Fruit fly (Drosophila melanogaster) whole organism, pupa: ENCODE results near the gene dnd.

ENCODE experiments used
- CG10348 ChIP-seq: fragments of 200-800 bp; sonication (Bioruptor generic); IDR thresholded peaks from 2 replicates; pipeline ENCODE4 v1.3.6; 2022; ENCODE audit warnings: missing biosample characterization, missing genetic modification characterization
- CG12605 ChIP-seq: fragments of 200-800 bp; sonication (Bioruptor generic); IDR thresholded peaks from 2 replicates; pipeline ENCODE4 v1.3.6; 2022; ENCODE audit warnings: missing biosample characterization, missing genetic modification characterization
- CG13204 ChIP-seq: fragments of 200-800 bp; sonication (Bioruptor generic); optimal IDR thresholded peaks from 2 replicates; lab custom pipeline; 2018; ENCODE audit warnings: missing biosample characterization, mild to moderate bottlenecking, missing genetic modification characterization, moderate library complexity
- CG14655 ChIP-seq: fragments of 200-800 bp; sonication (Bioruptor generic); optimal IDR thresholded peaks from 3 replicates; lab custom pipeline; 2017; ENCODE audit warnings: mild to moderate bottlenecking, missing biosample characterization, missing genetic modification reagents, missing genetic modification characterization
- CG15710 ChIP-seq: fragments of 200-800 bp; sonication (Bioruptor generic); optimal IDR thresholded peaks from 2 replicates; lab custom pipeline; 2018; ENCODE audit warnings: missing biosample characterization, mild to moderate bottlenecking, missing genetic modification characterization, moderate library complexity
- CG17806 ChIP-seq: fragments of 200-800 bp; sonication (Bioruptor generic); optimal IDR thresholded peaks from 2 replicates; lab custom pipeline; 2018; ENCODE audit warnings: missing biosample characterization, mild to moderate bottlenecking, missing genetic modification characterization, moderate library complexity
- CG32121 ChIP-seq: fragments of 200-800 bp; sonication (Bioruptor generic); IDR thresholded peaks from 2 replicates; pipeline ENCODE4 v1.3.6; 2022; ENCODE audit warnings: missing biosample characterization, missing genetic modification characterization
- CG34367 ChIP-seq: fragments of 200-800 bp; sonication (Bioruptor generic); optimal IDR thresholded peaks from 2 replicates; lab custom pipeline; 2018; ENCODE audit warnings: missing biosample characterization, mild to moderate bottlenecking, missing genetic modification characterization
- CG4496 ChIP-seq: fragments of 200-800 bp; sonication (Bioruptor generic); IDR thresholded peaks from 3 replicates; pipeline ENCODE4 v1.3.6; 2022; ENCODE audit warnings: missing biosample characterization, missing genetic modification characterization
- CG8159 ChIP-seq: fragments of 200-800 bp; sonication (Bioruptor generic); optimal IDR thresholded peaks from 3 replicates; lab custom pipeline; 2018; ENCODE audit warnings: missing biosample characterization, mild to moderate bottlenecking, missing genetic modification characterization, moderate library complexity
- CG8301 ChIP-seq: fragments of 200-800 bp; sonication (Bioruptor generic); optimal IDR thresholded peaks from 2 replicates; lab custom pipeline; 2018; ENCODE audit warnings: missing biosample characterization, mild to moderate bottlenecking, missing genetic modification characterization
- CG9948 ChIP-seq: fragments of 200-800 bp; sonication (Bioruptor generic); optimal IDR thresholded peaks from 2 replicates; lab custom pipeline; 2018; ENCODE audit warnings: missing biosample characterization, mild to moderate bottlenecking, missing genetic modification characterization, moderate library complexity
- D1 ChIP-seq: fragments of 200-800 bp; sonication (Bioruptor generic); optimal IDR thresholded peaks from 2 replicates; lab custom pipeline; 2018; ENCODE audit warnings: missing biosample characterization, mild to moderate bottlenecking, missing genetic modification characterization, moderate library complexity
- EcR ChIP-seq: fragments of 200-800 bp; sonication (Bioruptor generic); optimal IDR thresholded peaks from 3 replicates; lab custom pipeline; 2019; ENCODE audit warnings: missing biosample characterization, missing genetic modification characterization, mild to moderate bottlenecking, moderate library complexity, missing genetic modification reagents
- Ets98B ChIP-seq: fragments of 200-800 bp; sonication (Bioruptor generic); IDR thresholded peaks from 2 replicates; pipeline ENCODE4 v1.3.6; 2022; ENCODE audit warnings: missing biosample characterization, missing genetic modification characterization
- Pif1A ChIP-seq: fragments of 200-800 bp; sonication (Bioruptor generic); optimal IDR thresholded peaks from 3 replicates; lab custom pipeline; 2016; ENCODE audit warnings: missing biosample characterization, missing genetic modification characterization
- Pif1B ChIP-seq: fragments of 200-800 bp; sonication (Bioruptor generic); optimal IDR thresholded peaks from 3 replicates; lab custom pipeline; 2016; ENCODE audit warnings: missing biosample characterization, missing genetic modification characterization
- Snoo ChIP-seq: fragments of 200-800 bp; sonication (Bioruptor generic); optimal IDR thresholded peaks from 3 replicates; lab custom pipeline; 2017; ENCODE audit warnings: missing biosample characterization, mild to moderate bottlenecking, missing genetic modification characterization, inconsistent platforms
- fd96Ca ChIP-seq: fragments of 200-800 bp; sonication (Bioruptor generic); IDR thresholded peaks from 3 replicates; pipeline ENCODE4 v1.3.6; 2022; ENCODE audit warnings: missing biosample characterization, missing genetic modification characterization
- gl ChIP-seq: fragments of 200-800 bp; sonication (Bioruptor generic); optimal IDR thresholded peaks from 2 replicates; lab custom pipeline; 2018; ENCODE audit warnings: missing biosample characterization, mild to moderate bottlenecking, missing genetic modification characterization
- rn ChIP-seq: fragments of 200-800 bp; sonication (Bioruptor generic); IDR thresholded peaks from 2 replicates; pipeline ENCODE4 v1.3.6; 2022; ENCODE audit warnings: missing biosample characterization, missing genetic modification characterization

dnd gene

dm6 chr3R:21863817-21864384 is 23.3 kb downstream of the dnd start:
- TF ChIP-seq fd96Ca (no peak), EcR (GFP tag; lab: Kevin White, UChicago) (no peak), CG32121 (0 out of 2 replicates have a peak, but pooled peaks have one; percentile 23), CG14655 (GFP tag; lab: Kevin White, UChicago) (peak; percentile 16), gl (tag; lab: Kevin White, UChicago) (no peak), Snoo (tag; lab: Kevin White, UChicago) (no peak), Pif1B (GFP tag; lab: Kevin White, UChicago) (no peak), CG10348 (GFP tag; lab: Robert Waterston, UW) (no peak)

- no peak for TF ChIP-seq CG32121
- TF ChIP-seq CG17806, result no peak
- peak; percentile 41 for TF ChIP-seq CG14655 (GFP tag; lab: Kevin White, UChicago)
Measured at dm6 chr3R:21862868-21863267, 24.3 kb downstream of the dnd start.

- TF ChIP-seq CG17806 (peak; percentile 21), CG34367 (tag; lab: Kevin White, UChicago) (no peak), CG14655 (GFP tag; lab: Kevin White, UChicago) (peak; percentile 85), CG13204 (GFP tag; lab: Kevin White, UChicago) (no peak), EcR (GFP tag; lab: Kevin White, UChicago) (no peak), rn (GFP tag; lab: Robert Waterston, UW) (peak; percentile 79), CG12605 (peak; percentile 86), Pif1A (GFP tag; lab: Kevin White, UChicago) (peak; percentile 73), Snoo (tag; lab: Kevin White, UChicago) (no peak), Pif1B (GFP tag; lab: Kevin White, UChicago) (peak; percentile 41), D1 (tag; lab: Kevin White, UChicago) (no peak), CG8301 (tag; lab: Kevin White, UChicago) (peak; percentile 91), CG9948 (peak; percentile 16), CG8159 (tag; lab: Kevin White, UChicago) (peak; percentile 8), fd96Ca (no peak; the same call in none of the 3 replicates), CG15710 (tag; lab: Kevin White, UChicago) (no peak), gl (tag; lab: Kevin White, UChicago) (no peak), Ets98B (peak; percentile 94), CG4496 (GFP tag; lab: Robert Waterston, UW) (peak; percentile 94), CG32121 (peak; percentile 93), CG10348 (GFP tag; lab: Robert Waterston, UW) (peak; percentile 78)
Measured at dm6 chr3R:21862137-21862850, 24.9 kb downstream of the dnd start.

dm6 chr3R:21859509-21859908 is 27.6 kb downstream of the dnd start:
- TF ChIP-seq CG13204 (GFP tag; lab: Kevin White, UChicago) (peak; percentile 61), Snoo (tag; lab: Kevin White, UChicago) (peak; percentile 93), D1 (tag; lab: Kevin White, UChicago) (no peak), CG12605 (0 out of 2 replicates have a peak, but pooled peaks have one; percentile 58), gl (tag; lab: Kevin White, UChicago) (peak; percentile 28), CG10348 (GFP tag; lab: Robert Waterston, UW) (no peak), fd96Ca (0 out of 3 replicates have a peak, but pooled peaks have one; percentile 29), CG17806 (peak; percentile 66), CG9948 (peak; percentile 74), CG4496 (GFP tag; lab: Robert Waterston, UW) (peak; percentile 82), CG34367 (tag; lab: Kevin White, UChicago) (peak; percentile 70), EcR (GFP tag; lab: Kevin White, UChicago) (peak; percentile 0), CG8159 (tag; lab: Kevin White, UChicago) (peak; percentile 85), Pif1B (GFP tag; lab: Kevin White, UChicago) (peak; percentile 83), Ets98B (peak; percentile 71), CG15710 (tag; lab: Kevin White, UChicago) (peak; percentile 84), Pif1A (GFP tag; lab: Kevin White, UChicago) (peak; percentile 87), CG8301 (tag; lab: Kevin White, UChicago) (peak; percentile 80), CG14655 (GFP tag; lab: Kevin White, UChicago) (peak; percentile 72), CG32121 (peak; percentile 48; the same call in 1 of the 2 replicates), rn (GFP tag; lab: Robert Waterston, UW) (peak; percentile 68; the same call in 1 of the 2 replicates)

- TF ChIP-seq D1 (tag; lab: Kevin White, UChicago), result no peak
- no peak for TF ChIP-seq fd96Ca
- peak; percentile 8 for TF ChIP-seq CG9948
- TF ChIP-seq CG13204 (GFP tag; lab: Kevin White, UChicago), result no peak
Measured at dm6 chr3R:21858290-21858875, 28.8 kb downstream of the dnd start.

dm6 chr3R:21857509-21857908 is 29.6 kb downstream of the dnd start:
- peak; percentile 0 for TF ChIP-seq CG14655 (GFP tag; lab: Kevin White, UChicago)
- peak; percentile 30 for TF ChIP-seq CG8159 (tag; lab: Kevin White, UChicago)
- no peak for TF ChIP-seq CG34367 (tag; lab: Kevin White, UChicago)
